3 fruit fly cellular contexts compared by ENCODE assay signal in the genomic region with DNA sequence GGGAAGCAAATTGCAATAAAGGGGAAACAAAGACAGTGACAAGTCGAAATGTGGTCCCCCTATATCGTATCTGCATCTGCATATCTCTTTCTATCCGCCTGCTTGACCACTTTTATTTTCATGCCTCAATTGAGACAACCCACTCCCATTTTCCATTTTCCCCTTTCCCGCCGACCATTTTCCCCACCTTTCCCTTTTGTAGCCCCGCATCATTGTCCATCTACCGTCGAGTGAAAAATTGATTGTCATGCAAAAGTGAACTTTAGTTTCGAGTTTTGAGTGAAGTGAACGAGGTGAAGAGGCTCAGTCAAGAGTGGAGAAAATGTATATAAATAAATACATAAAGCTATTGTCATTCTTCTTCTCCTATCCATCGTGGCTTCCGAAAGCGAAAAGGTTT.
TF ChIP-seq lines count a peak whose summit lies in the region.

No protein-coding gene starts in this region.

- no peak for TF ChIP-seq CTCF in whole organism, embryonic (GFP tag; optimal IDR thresholded peaks at IDR 0.05; lab: Kevin White, UChicago)

TF ChIP-seq in whole organism, adult, 20 proteins besides CTCF, POLR2A, EP300 and RAD21:
- TF ChIP-seq cnc (optimal IDR thresholded peaks at IDR 0.05; lab: Kevin White, UChicago) (no peak), Mnt (GFP tag; optimal IDR thresholded peaks at IDR 0.05; lab: Kevin White, UChicago) (no peak), tj (GFP tag; optimal IDR thresholded peaks at IDR 0.05; lab: Kevin White, UChicago) (peak; percentile 6)

TF ChIP-seq in whole organism, embryonic, 481 proteins besides CTCF, POLR2A, EP300 and RAD21:
- TF ChIP-seq CG11723 (GFP tag; optimal IDR thresholded peaks at IDR 0.05; lab: Kevin White, UChicago) (no peak), inv (GFP tag; IDR thresholded peaks at IDR 0.05; lab: Robert Waterston, UW; ENCODE audit: partially characterized antibody) (no peak), CG42726 (GFP tag; IDR thresholded peaks at IDR 0.05; lab: Robert Waterston, UW; ENCODE audit: partially characterized antibody) (no peak), Sox102F (GFP tag; optimal IDR thresholded peaks at IDR 0.05; lab: Kevin White, UChicago) (no peak), Blimp-1 (GFP tag; optimal IDR thresholded peaks at IDR 0.05; lab: Kevin White, UChicago) (peak; percentile 99), az2 (GFP tag; optimal IDR thresholded peaks at IDR 0.05; lab: Kevin White, UChicago) (no peak), pros (GFP tag; optimal IDR thresholded peaks at IDR 0.05; lab: Kevin White, UChicago) (peak; percentile 17), crol (GFP tag; IDR thresholded peaks at IDR 0.05; lab: Robert Waterston, UW) (peak; percentile 89), disco-r (GFP tag; optimal IDR thresholded peaks at IDR 0.05; lab: Kevin White, UChicago) (no peak), eve (GFP tag; optimal IDR thresholded peaks at IDR 0.05; lab: Kevin White, UChicago) (peak in 1 of 2 experiments; percentile 21), abd-A (tag; optimal IDR thresholded peaks at IDR 0.05; lab: Kevin White, UChicago) (peak; percentile 55), MESR4 (GFP tag; optimal IDR thresholded peaks at IDR 0.05; lab: Kevin White, UChicago) (no peak), CG3838 (GFP tag; optimal IDR thresholded peaks at IDR 0.05; lab: Kevin White, UChicago) (no peak), z (GFP tag; IDR thresholded peaks at IDR 0.05; lab: Robert Waterston, UW) (peak; percentile 92), kni (GFP tag; optimal IDR thresholded peaks at IDR 0.05; lab: Kevin White, UChicago) (peak; percentile 51), oc (tag; optimal IDR thresholded peaks at IDR 0.05; lab: Kevin White, UChicago) (peak; percentile 9), vvl (GFP tag; IDR thresholded peaks at IDR 0.05; lab: Robert Waterston, UW) (peak; percentile 70; the same call in 1 of the 2 replicates), usp (GFP tag; optimal IDR thresholded peaks at IDR 0.05; lab: Kevin White, UChicago) (no peak)

TF ChIP-seq in whole organism, prepupa, 60 proteins besides CTCF, POLR2A, EP300 and RAD21:
- no peak for TF ChIP-seq CG10631 (GFP tag; optimal IDR thresholded peaks at IDR 0.05; lab: Kevin White, UChicago)
- TF ChIP-seq Eip78C (GFP tag; lab: Kevin White, UChicago), result peak; percentile 40
